Fruit fly (Drosophila melanogaster) whole organism, embryonic: ENCODE measurements around the gene CG5776.

Experiments
- Ada2b ChIP-seq: fragments of 200-800 bp; sonication (Bioruptor generic); IDR thresholded peaks from 2 replicates; pipeline ENCODE4 v1.3.6; 2022; ENCODE audit warnings: missing biosample characterization, missing genetic modification characterization
- Asciz ChIP-seq: fragments of 200-800 bp; sonication (Bioruptor generic); optimal IDR thresholded peaks from 2 replicates; lab custom pipeline; 2017; ENCODE audit warnings: missing biosample characterization, mild to moderate bottlenecking, missing genetic modification characterization, missing genetic modification reagents
- C15 ChIP-seq: fragments of 200-800 bp; sonication (Bioruptor generic); IDR thresholded peaks from 3 replicates; pipeline ENCODE4 v1.3.6; 2022; ENCODE audit warnings: missing biosample characterization, missing genetic modification characterization
- CG10543 ChIP-seq: fragments of 200-800 bp; sonication (Bioruptor generic); optimal IDR thresholded peaks from 3 replicates; lab custom pipeline; 2017; ENCODE audit warnings: missing biosample characterization, mild to moderate bottlenecking, missing genetic modification characterization, moderate library complexity
- CG10654 ChIP-seq: fragments of 200-800 bp; sonication (Bioruptor generic); optimal IDR thresholded peaks from 2 replicates; lab custom pipeline; 2016; ENCODE audit warnings: missing biosample characterization, missing genetic modification characterization
- CG1233 ChIP-seq: fragments of 200-800 bp; sonication (Bioruptor generic); optimal IDR thresholded peaks from 4 replicates; lab custom pipeline; 2018; ENCODE audit warnings: missing biosample characterization, mild to moderate bottlenecking, missing genetic modification characterization
- CG12391 ChIP-seq: fragments of 200-800 bp; sonication (Bioruptor generic); optimal IDR thresholded peaks from 3 replicates; lab custom pipeline; 2018; ENCODE audit warnings: missing biosample characterization, mild to moderate bottlenecking, missing genetic modification characterization, moderate library complexity
- CG13287 ChIP-seq: fragments of 200-800 bp; sonication (Bioruptor generic); IDR thresholded peaks from 2 replicates; pipeline ENCODE4 v1.3.6; 2022; ENCODE audit warnings: missing biosample characterization, missing genetic modification characterization; ENCODE audit not compliant: partially characterized antibody
- CG13775 ChIP-seq: fragments of 200-800 bp; sonication (Bioruptor generic); optimal IDR thresholded peaks from 3 replicates; lab custom pipeline; 2017; ENCODE audit warnings: missing biosample characterization, mild to moderate bottlenecking, missing genetic modification characterization
- CG18599 ChIP-seq: fragments of 200-800 bp; sonication (Bioruptor generic); optimal IDR thresholded peaks from 3 replicates; lab custom pipeline; 2017; ENCODE audit warnings: missing biosample characterization, missing genetic modification characterization, mild to moderate bottlenecking, moderate library complexity, missing genetic modification reagents
- CG2712 ChIP-seq: fragments of 200-800 bp; optimal IDR thresholded peaks from 3 replicates; lab custom pipeline; 2019; ENCODE audit warnings: missing biosample characterization, mild to moderate bottlenecking, missing genetic modification characterization, moderate library complexity
- CG30403 ChIP-seq: fragments of 200-800 bp; sonication (Bioruptor generic); optimal IDR thresholded peaks from 3 replicates; lab custom pipeline; 2016; ENCODE audit warnings: missing biosample characterization, missing genetic modification characterization
- CG33557 ChIP-seq: fragments of 200-800 bp; sonication (Bioruptor generic); optimal IDR thresholded peaks from 2 replicates; lab custom pipeline; 2019; ENCODE audit warnings: missing biosample characterization, mild to moderate bottlenecking, missing genetic modification characterization, moderate library complexity
- CG34422 ChIP-seq: fragments of 200-800 bp; sonication (Bioruptor generic); IDR thresholded peaks from 3 replicates; pipeline ENCODE4 v1.3.6; 2022; ENCODE audit warnings: missing biosample characterization, missing genetic modification characterization
- CG4328 ChIP-seq: fragments of 200-800 bp; sonication (Bioruptor generic); optimal IDR thresholded peaks from 3 replicates; lab custom pipeline; 2017; ENCODE audit warnings: missing biosample characterization, missing genetic modification reagents, missing genetic modification characterization
- CG6765 ChIP-seq: fragments of 200-800 bp; sonication (Bioruptor generic); optimal IDR thresholded peaks from 3 replicates; lab custom pipeline; 2017; ENCODE audit warnings: missing biosample characterization, mild to moderate bottlenecking, missing genetic modification characterization
- CG7556 ChIP-seq: fragments of 200-800 bp; sonication (Bioruptor generic); optimal IDR thresholded peaks from 2 replicates; lab custom pipeline; 2017; ENCODE audit warnings: missing biosample characterization, mild to moderate bottlenecking, missing genetic modification characterization
- CG7839 ChIP-seq: fragments of 200-800 bp; sonication (Bioruptor generic); optimal IDR thresholded peaks from 3 replicates; lab custom pipeline; 2018; ENCODE audit warnings: missing biosample characterization, mild to moderate bottlenecking, missing genetic modification characterization, moderate library complexity
- CG9437 ChIP-seq: fragments of 200-800 bp; sonication (Bioruptor generic); optimal IDR thresholded peaks from 2 replicates; lab custom pipeline; 2018; ENCODE audit warnings: missing biosample characterization, mild to moderate bottlenecking, missing genetic modification characterization
- CG9727 ChIP-seq: fragments of 200-800 bp; sonication (Bioruptor generic); optimal IDR thresholded peaks from 3 replicates; lab custom pipeline; 2017; ENCODE audit warnings: missing biosample characterization, mild to moderate bottlenecking, missing genetic modification characterization
- CG9932 ChIP-seq: fragments of 200-800 bp; sonication (Bioruptor generic); IDR thresholded peaks from 2 replicates; pipeline ENCODE4 v1.3.6; 2022; ENCODE audit warnings: missing biosample characterization, missing genetic modification characterization
- Fer1 ChIP-seq: fragments of 200-800 bp; sonication (Bioruptor generic); optimal IDR thresholded peaks from 2 replicates; lab custom pipeline; 2017; ENCODE audit warnings: missing biosample characterization, mild to moderate bottlenecking, missing genetic modification characterization
- Fer3 ChIP-seq: fragments of 200-800 bp; sonication (Bioruptor generic); optimal IDR thresholded peaks from 2 replicates; lab custom pipeline; 2018; ENCODE audit warnings: missing biosample characterization, mild to moderate bottlenecking, missing genetic modification characterization, moderate library complexity
- NC2α ChIP-seq: fragments of 200-800 bp; sonication (Bioruptor generic); optimal IDR thresholded peaks from 2 replicates; lab custom pipeline; 2016; ENCODE audit warnings: missing biosample characterization, missing genetic modification characterization
- NFAT ChIP-seq: fragments of 200-800 bp; sonication (Bioruptor generic); IDR thresholded peaks from 2 replicates; pipeline ENCODE4 v1.3.6; 2022; ENCODE audit warnings: missing biosample characterization, missing genetic modification characterization
- Nf-YC ChIP-seq: fragments of 200-800 bp; optimal IDR thresholded peaks from 3 replicates; lab custom pipeline; 2019; ENCODE audit warnings: missing biosample characterization, mild to moderate bottlenecking, missing genetic modification characterization, moderate library complexity
- Ptx1 ChIP-seq: fragments of 200-800 bp; sonication (Bioruptor generic); IDR thresholded peaks from 2 replicates; pipeline ENCODE4 v1.3.6; 2022; ENCODE audit warnings: missing biosample characterization, missing genetic modification characterization
- Rfx ChIP-seq: fragments of 200-800 bp; sonication (Bioruptor generic); IDR thresholded peaks from 2 replicates; pipeline ENCODE4 v1.3.6; 2022; ENCODE audit warnings: missing biosample characterization, missing genetic modification characterization
- Usf ChIP-seq: fragments of 200-800 bp; sonication (Bioruptor generic); optimal IDR thresholded peaks from 2 replicates; lab custom pipeline; 2017; ENCODE audit warnings: missing genotype, missing biosample characterization, missing genetic modification characterization
- ase ChIP-seq: fragments of 200-800 bp; sonication (Bioruptor generic); IDR thresholded peaks from 3 replicates; pipeline ENCODE4 v1.3.6; 2022; ENCODE audit warnings: missing biosample characterization, missing genetic modification characterization
- bowl ChIP-seq: fragments of 200-800 bp; sonication (Bioruptor generic); IDR thresholded peaks from 2 replicates; pipeline ENCODE4 v1.3.6; 2022; ENCODE audit warnings: missing biosample characterization, missing genetic modification characterization
- dpn ChIP-seq, 2 experiments: fragments of 200-800 bp; sonication (Bioruptor generic); optimal IDR thresholded peaks; 3 replicates each; lab custom pipeline; 2016; ENCODE audit warnings: missing biosample characterization in 2 of 2, missing genetic modification characterization in 2 of 2
- fd96Cb ChIP-seq: fragments of 200-800 bp; sonication (Bioruptor generic); optimal IDR thresholded peaks from 2 replicates; lab custom pipeline; 2018; ENCODE audit warnings: missing biosample characterization, mild to moderate bottlenecking, missing genetic modification characterization, moderate library complexity
- fru ChIP-seq: fragments of >200 bp; optimal IDR thresholded peaks from 2 replicates; lab custom pipeline; 2017
- fu2 ChIP-seq: fragments of 200-800 bp; sonication (Bioruptor generic); optimal IDR thresholded peaks from 2 replicates; lab custom pipeline; 2016; ENCODE audit warnings: missing biosample characterization, missing genetic modification characterization
- ham ChIP-seq: fragments of 200-800 bp; sonication (Bioruptor generic); IDR thresholded peaks from 2 replicates; pipeline ENCODE4 v1.3.6; 2022; ENCODE audit warnings: missing biosample characterization, missing genetic modification characterization
- hkb ChIP-seq, 2 experiments: fragments of 200-800 bp in 1 of 2; fragments of >200 bp in 1 of 2; sonication (Bioruptor generic) in 1 of 2; IDR thresholded peaks in 1 of 2; optimal IDR thresholded peaks in 1 of 2; 2 replicates each; pipeline versions ENCODE4 v1.3.6 to Lab custom; 2017 to 2022; ENCODE audit warnings: missing biosample characterization in 1 of 2, missing genetic modification characterization in 1 of 2
- inv ChIP-seq: fragments of 200-800 bp; sonication (Bioruptor generic); IDR thresholded peaks from 2 replicates; pipeline ENCODE4 v1.3.6; 2022; ENCODE audit warnings: missing biosample characterization, missing genetic modification characterization; ENCODE audit not compliant: partially characterized antibody
- kah ChIP-seq: fragments of 200-800 bp; sonication (Bioruptor generic); optimal IDR thresholded peaks from 2 replicates; lab custom pipeline; 2018; ENCODE audit warnings: missing biosample characterization, mild to moderate bottlenecking, missing genetic modification characterization
- kay ChIP-seq: fragments of 200-800 bp; sonication (Bioruptor generic); optimal IDR thresholded peaks from 2 replicates; lab custom pipeline; 2016; ENCODE audit warnings: missing biosample characterization, missing genetic modification characterization
- nerfin-2 ChIP-seq: fragments of 200-800 bp; sonication (Bioruptor generic); IDR thresholded peaks from 2 replicates; pipeline ENCODE4 v1.3.6; 2022; ENCODE audit warnings: missing biosample characterization, missing genetic modification characterization; ENCODE audit not compliant: partially characterized antibody
- odd ChIP-seq: fragments of 200-800 bp; sonication (Bioruptor generic); optimal IDR thresholded peaks from 2 replicates; lab custom pipeline; 2017; ENCODE audit warnings: missing biosample characterization, mild to moderate bottlenecking, missing genetic modification characterization
- prd ChIP-seq, 3 experiments: fragments of >200 bp in 2 of 3; fragments of 200-800 bp in 1 of 3; sonication (Bioruptor generic) in 1 of 3; optimal IDR thresholded peaks in 2 of 3; IDR thresholded peaks in 1 of 3; 2 replicates in 2 of 3; 3 replicates in 1 of 3; pipeline versions ENCODE4 v1.3.6 to Lab custom; 2017 to 2022; ENCODE audit warnings: missing biosample characterization in 1 of 3, missing genetic modification characterization in 1 of 3
- sd ChIP-seq: fragments of 200-800 bp; sonication (Bioruptor generic); optimal IDR thresholded peaks from 3 replicates; lab custom pipeline; 2018; ENCODE audit warnings: missing biosample characterization, mild to moderate bottlenecking, missing genetic modification characterization, moderate library complexity
- tna ChIP-seq: fragments of 200-800 bp; sonication (Bioruptor generic); IDR thresholded peaks from 2 replicates; pipeline ENCODE4 v1.3.6; 2022; ENCODE audit warnings: missing biosample characterization, missing genetic modification characterization; ENCODE audit not compliant: partially characterized antibody
- vvl ChIP-seq: fragments of 200-800 bp; sonication (Bioruptor generic); IDR thresholded peaks from 2 replicates; pipeline ENCODE4 v1.3.6; 2022; ENCODE audit warnings: missing biosample characterization, missing genetic modification characterization

Gene CG5776

dm6 chr2L:12700381-12700963, 3.8 kb downstream of the CG5776 start, which contains the start of gene CG17036 (continued):
- TF ChIP-seq NC2α (GFP tag; lab: Kevin White, UChicago): no peak
- TF ChIP-seq odd (GFP tag; lab: Kevin White, UChicago): no peak
- TF ChIP-seq CG12391 (tag; lab: Kevin White, UChicago): peak; percentile 40
- TF ChIP-seq prd (optimal IDR thresholded peaks at IDR 0.05; lab: Kevin White, UChicago): no peak
- TF ChIP-seq prd (GFP tag; IDR thresholded peaks at IDR 0.05; lab: Robert Waterston, UW): peak; percentile 37; the same call in 1 of the 3 replicates
- peak; percentile 58 for TF ChIP-seq CG7839 (tag; lab: Kevin White, UChicago)
- TF ChIP-seq CG13287 (GFP tag; lab: Robert Waterston, UW): 0 out of 2 replicates have a peak, but pooled peaks have one; percentile 19
- TF ChIP-seq CG13775: peak; percentile 47
- peak; percentile 40; the same call in 1 of the 2 replicates for TF ChIP-seq CG9932
- TF ChIP-seq inv (GFP tag; lab: Robert Waterston, UW): no peak
- peak; percentile 11 for TF ChIP-seq CG10543 (GFP tag; lab: Kevin White, UChicago)
- TF ChIP-seq vvl (GFP tag; lab: Robert Waterston, UW): peak; percentile 14; the same call in 1 of the 2 replicates
- TF ChIP-seq Fer3 (tag; lab: Kevin White, UChicago): peak; percentile 4
- peak in 1 of 2 experiments; percentile 16 for TF ChIP-seq dpn (GFP tag; optimal IDR thresholded peaks at IDR 0.05; lab: Kevin White, UChicago)
- TF ChIP-seq Rfx (GFP tag; lab: Robert Waterston, UW): peak; percentile 66
- TF ChIP-seq C15: no peak
- TF ChIP-seq bowl: no peak
- TF ChIP-seq CG9437 (GFP tag; lab: Kevin White, UChicago): peak; percentile 10
- peak; percentile 20; the same call in 1 of the 2 replicates for TF ChIP-seq Ada2b (GFP tag; lab: Robert Waterston, UW)
- peak; percentile 7 for TF ChIP-seq CG1233 (GFP tag; lab: Kevin White, UChicago)
- TF ChIP-seq Asciz (GFP tag; lab: Kevin White, UChicago): no peak
- peak; percentile 39 for TF ChIP-seq CG7556
- TF ChIP-seq CG2712 (tag; lab: Kevin White, UChicago): peak; percentile 36
- peak; percentile 17; the same call in 1 of the 2 replicates for TF ChIP-seq ham (GFP tag; lab: Robert Waterston, UW)
- no peak for TF ChIP-seq CG33557 (GFP tag; lab: Kevin White, UChicago)
- peak; percentile 46; the same call in 1 of the 3 replicates for TF ChIP-seq CG34422 (GFP tag; lab: Robert Waterston, UW)
- TF ChIP-seq ase (GFP tag; lab: Robert Waterston, UW): 0 out of 3 replicates have a peak, but pooled peaks have one; percentile 31
- TF ChIP-seq CG10654 (GFP tag; lab: Kevin White, UChicago): no peak
- TF ChIP-seq fd96Cb (tag; lab: Kevin White, UChicago): no peak
- TF ChIP-seq tna (GFP tag; lab: Robert Waterston, UW): no peak
- TF ChIP-seq CG4328 (GFP tag; lab: Kevin White, UChicago): peak; percentile 6
- peak; percentile 39; the same call in 1 of the 2 replicates for TF ChIP-seq Ptx1 (GFP tag; lab: Robert Waterston, UW)
- TF ChIP-seq hkb (optimal IDR thresholded peaks at IDR 0.05; lab: Kevin White, UChicago): no peak
- TF ChIP-seq hkb (GFP tag; IDR thresholded peaks at IDR 0.05; lab: Robert Waterston, UW): 0 out of 2 replicates have a peak, but pooled peaks have one; percentile 17
- TF ChIP-seq nerfin-2: no peak
- no peak for TF ChIP-seq fru
- peak; percentile 52 for TF ChIP-seq CG9727
- no peak for TF ChIP-seq kay (GFP tag; lab: Kevin White, UChicago)
- peak; percentile 31 for TF ChIP-seq Fer1
- TF ChIP-seq NFAT: peak; percentile 57; the same call in 1 of the 2 replicates
- TF ChIP-seq CG6765 (GFP tag; lab: Kevin White, UChicago): no peak
- peak; percentile 32 for TF ChIP-seq CG18599
- no peak for TF ChIP-seq fu2 (GFP tag; lab: Kevin White, UChicago)
- no peak for TF ChIP-seq kah
- TF ChIP-seq CG30403: peak; percentile 16
- peak; percentile 28 for TF ChIP-seq Nf-YC (tag; lab: Kevin White, UChicago)
- peak; percentile 10 for TF ChIP-seq Usf (GFP tag; lab: Kevin White, UChicago)
- TF ChIP-seq sd (tag; lab: Kevin White, UChicago): no peak
